Worm (Caenorhabditis elegans) whole organism, mixed stage, embryonic: ENCODE results near the gene M03C11.6.

ENCODE experiments used
- cnd-1 ChIP-seq: fragments of 200-800 bp; sonication (Bioruptor generic); optimal IDR thresholded peaks from 2 replicates; lab custom pipeline; 2018; ENCODE audit warnings: mild to moderate bottlenecking, missing genetic modification characterization, missing compliant biosample characterization
- elt-1 ChIP-seq: sonication (generic microtip); optimal IDR thresholded peaks from 2 replicates; lab custom pipeline; 2017; ENCODE audit warnings: missing genetic modification characterization, mild to moderate bottlenecking, missing compliant biosample characterization, antibody characterized with exemption, moderate library complexity, borderline replicate concordance; ENCODE audit not compliant: insufficient read depth
- lin-13 ChIP-seq: fragments of 150-350 bp; optimal IDR thresholded peaks from 2 replicates; lab custom pipeline; 2014; ENCODE audit warnings: missing biosample characterization, missing genetic modification characterization
- nhr-12 ChIP-seq: fragments of 150-350 bp; optimal IDR thresholded peaks from 2 replicates; lab custom pipeline; 2014; ENCODE audit warnings: missing biosample characterization, missing genetic modification characterization
- nhr-237 ChIP-seq: fragments of 150-350 bp; optimal IDR thresholded peaks from 2 replicates; lab custom pipeline; 2014; ENCODE audit warnings: missing biosample characterization, missing genetic modification characterization
- nhr-76 ChIP-seq: sonication (generic microtip); optimal IDR thresholded peaks from 2 replicates; lab custom pipeline; 2017; ENCODE audit warnings: missing biosample characterization, missing genetic modification characterization
- unc-62 ChIP-seq: fragments of 150-350 bp; optimal IDR thresholded peaks from 2 replicates; lab custom pipeline; 2014; ENCODE audit warnings: missing biosample characterization, missing genetic modification reagents, missing genetic modification characterization
- ztf-11 ChIP-seq: fragments of 150-350 bp; optimal IDR thresholded peaks from 2 replicates; lab custom pipeline; 2014; ENCODE audit warnings: missing biosample characterization, missing genetic modification characterization

DNA sequence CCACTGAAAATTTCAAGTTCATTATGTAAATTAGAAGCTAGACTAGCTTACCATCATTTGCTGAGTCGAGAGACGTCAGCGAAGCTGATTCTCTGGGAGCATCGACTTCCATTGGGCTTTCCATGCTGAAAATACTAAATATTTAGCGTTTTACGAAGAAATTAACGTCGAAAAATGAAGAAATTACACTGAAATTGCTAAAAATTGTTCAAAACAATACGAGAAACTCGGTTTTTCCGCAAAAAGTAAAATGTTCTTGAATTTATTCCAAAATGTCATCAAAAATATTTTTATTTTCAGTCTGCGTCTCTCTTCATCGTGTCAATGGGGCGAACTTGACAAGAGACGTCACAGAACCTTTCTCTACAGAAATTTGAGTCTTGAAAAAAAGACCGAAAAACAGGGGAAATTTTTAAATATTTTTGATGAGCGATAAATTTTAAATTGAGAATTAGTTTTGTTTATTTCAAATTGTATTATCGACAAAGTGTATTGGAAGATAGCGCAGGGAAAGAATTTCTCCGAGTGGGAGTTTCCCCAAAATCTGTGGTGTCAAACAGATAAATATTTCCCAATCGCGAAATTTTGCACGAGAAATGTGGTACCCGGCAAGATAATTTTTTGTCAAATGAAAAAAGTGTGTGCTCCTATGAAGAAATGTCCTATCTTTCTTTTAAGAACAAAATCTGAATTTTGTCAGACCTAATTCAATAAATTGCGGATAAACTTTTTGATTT, 36.8 kb upstream of the M03C11.6 start, which contains the start of gene ecps-1:
- TF ChIP-seq lin-13 (tag; lab: Kevin White, UChicago) (peak; percentile 63), unc-62 (GFP tag; lab: Kevin White, UChicago) (no peak), nhr-76 (tag; lab: Kevin White, UChicago) (no peak), elt-1 (tag; lab: Kevin White, UChicago) (no peak), cnd-1 (tag; lab: Kevin White, UChicago) (peak; percentile 24), nhr-237 (tag; lab: Kevin White, UChicago) (peak; percentile 88), ztf-11 (no peak), nhr-12 (tag; lab: Kevin White, UChicago) (no peak)
